Fruit fly (Drosophila melanogaster) whole organism, adult: Measurements from ENCODE around the gene cmb.

ENCODE experiments used
- CG12768 ChIP-seq: fragments of 200-800 bp; sonication (Bioruptor generic); optimal IDR thresholded peaks from 2 replicates; lab custom pipeline; 2017; ENCODE audit warnings: missing biosample characterization, missing genetic modification characterization, mild to moderate bottlenecking, moderate library complexity, missing genetic modification reagents
- CG5204 ChIP-seq: fragments of 200-800 bp; sonication (Bioruptor generic); optimal IDR thresholded peaks from 2 replicates; lab custom pipeline; 2016; ENCODE audit warnings: missing biosample characterization, missing genetic modification characterization
- CG7101 ChIP-seq: fragments of 200-800 bp; sonication (Bioruptor generic); optimal IDR thresholded peaks from 2 replicates; lab custom pipeline; 2018; ENCODE audit warnings: missing biosample characterization, mild to moderate bottlenecking, missing genetic modification characterization, moderate library complexity
- Crg-1 ChIP-seq: fragments of 200-800 bp; sonication (Bioruptor generic); optimal IDR thresholded peaks from 2 replicates; lab custom pipeline; 2016; ENCODE audit warnings: missing biosample characterization, missing genetic modification characterization
- Hr96 ChIP-seq: fragments of 200-800 bp; sonication (Bioruptor generic); optimal IDR thresholded peaks from 2 replicates; lab custom pipeline; 2016; ENCODE audit warnings: missing biosample characterization, missing genetic modification characterization
- cic ChIP-seq: fragments of 200-800 bp; sonication (Bioruptor generic); optimal IDR thresholded peaks from 2 replicates; lab custom pipeline; 2017; ENCODE audit warnings: missing biosample characterization, mild to moderate bottlenecking, missing genetic modification characterization, moderate library complexity
- kay ChIP-seq: fragments of 200-800 bp; sonication (Bioruptor generic); peaks from one replicate; lab custom pipeline; 2016; ENCODE audit warnings: missing biosample characterization, missing genetic modification characterization, borderline replicate concordance
- ovo ChIP-seq: fragments of 200-800 bp; sonication (Bioruptor generic); optimal IDR thresholded peaks from 2 replicates; lab custom pipeline; 2016; ENCODE audit warnings: missing biosample characterization, missing genetic modification characterization
- pad ChIP-seq: fragments of 200-800 bp; sonication (Bioruptor generic); optimal IDR thresholded peaks from 3 replicates; lab custom pipeline; 2017; ENCODE audit warnings: missing biosample characterization, missing genetic modification characterization, mild to moderate bottlenecking, moderate library complexity, missing genetic modification reagents
- tj ChIP-seq: fragments of 200-800 bp; sonication (Bioruptor generic); optimal IDR thresholded peaks from 3 replicates; lab custom pipeline; 2017; ENCODE audit warnings: missing biosample characterization, mild to moderate bottlenecking, missing genetic modification characterization, moderate library complexity
- toe ChIP-seq: fragments of 200-800 bp; sonication (Bioruptor generic); optimal IDR thresholded peaks from 2 replicates; lab custom pipeline; 2016; ENCODE audit warnings: missing biosample characterization, missing genetic modification characterization

- TF ChIP-seq tj (no peak), pad (GFP tag; lab: Kevin White, UChicago) (no peak), CG12768 (GFP tag; lab: Kevin White, UChicago) (no peak), ovo (GFP tag; lab: Kevin White, UChicago) (no peak), CG5204 (GFP tag; lab: Kevin White, UChicago) (no peak), cic (GFP tag; lab: Kevin White, UChicago) (no peak), toe (no peak), Crg-1 (GFP tag; lab: Kevin White, UChicago) (no peak), Hr96 (GFP tag; lab: Kevin White, UChicago) (no peak), kay (GFP tag; lab: Kevin White, UChicago) (no peak), CG7101 (no peak)
Observed at dm6 chr3L:13476070-13476469, 33.7 kb downstream of the cmb start.
